Worm (Caenorhabditis elegans) whole organism, young adult: ENCODE measurements around the gene unc-49.

Experiments used
- B0336.3 ChIP-seq: fragments of 200-800 bp; sonication (Bioruptor generic); IDR thresholded peaks from 2 replicates; pipeline ENCODE4 v1.3.6; 2022; ENCODE audit warnings: missing genetic modification characterization, missing compliant biosample characterization
- F10E7.11 ChIP-seq: sonication (generic microtip); optimal IDR thresholded peaks from 2 replicates; lab custom pipeline; 2017; ENCODE audit warnings: mild to moderate bottlenecking, missing genetic modification characterization, moderate library complexity, missing compliant biosample characterization
- F23B12.7 ChIP-seq: sonication (generic microtip); optimal IDR thresholded peaks from 2 replicates; lab custom pipeline; 2017; ENCODE audit warnings: missing genetic modification characterization, mild to moderate bottlenecking, missing compliant biosample characterization, antibody characterized with exemption, moderate library complexity; ENCODE audit not compliant: insufficient read depth
- F33H1.4 ChIP-seq: fragments of 200-800 bp; sonication (Bioruptor generic); IDR thresholded peaks from 2 replicates; pipeline ENCODE4 v1.3.6; 2022; ENCODE audit warnings: missing genetic modification reagents, missing genetic modification characterization, missing compliant biosample characterization
- F57A8.1 ChIP-seq: fragments of 200-800 bp; sonication (Bioruptor generic); optimal IDR thresholded peaks from 2 replicates; lab custom pipeline; 2018; ENCODE audit warnings: mild to moderate bottlenecking, missing genetic modification characterization, moderate library complexity, missing compliant biosample characterization
- ZK185.1 ChIP-seq: sonication (generic microtip); optimal IDR thresholded peaks from 2 replicates; lab custom pipeline; 2016; ENCODE audit warnings: mild to moderate bottlenecking, missing genetic modification characterization, missing compliant biosample characterization; ENCODE audit not compliant: poor library complexity, severe bottlenecking
- athp-1 ChIP-seq: sonication (generic microtip); optimal IDR thresholded peaks from 2 replicates; lab custom pipeline; 2017; ENCODE audit warnings: mild to moderate bottlenecking, missing genetic modification characterization, missing compliant biosample characterization
- attf-5 ChIP-seq: fragments of 200-800 bp; sonication (Bioruptor generic); optimal IDR thresholded peaks from 2 replicates; lab custom pipeline; 2018; ENCODE audit warnings: mild to moderate bottlenecking, missing genetic modification characterization, missing compliant biosample characterization
- bed-2 ChIP-seq: fragments of 200-800 bp; sonication (Bioruptor generic); IDR thresholded peaks from 2 replicates; pipeline ENCODE4 v1.3.6; 2022; ENCODE audit warnings: missing genetic modification reagents, missing genetic modification characterization, missing compliant biosample characterization
- ccch-3 ChIP-seq: fragments of 200-800 bp; sonication (Bioruptor generic); optimal IDR thresholded peaks from 2 replicates; lab custom pipeline; 2018; ENCODE audit warnings: mild to moderate bottlenecking, missing genetic modification characterization, missing compliant biosample characterization
- ceh-100 ChIP-seq: fragments of 200-800 bp; sonication (Bioruptor generic); IDR thresholded peaks from 2 replicates; pipeline ENCODE4 v1.3.6; 2022; ENCODE audit warnings: missing genetic modification reagents, missing genetic modification characterization, missing compliant biosample characterization
- ceh-79 ChIP-seq: sonication (generic microtip); optimal IDR thresholded peaks from 2 replicates; lab custom pipeline; 2017; ENCODE audit warnings: mild to moderate bottlenecking, missing genetic modification characterization, missing compliant biosample characterization
- ceh-91 ChIP-seq: fragments of 200-800 bp; sonication (Bioruptor generic); IDR thresholded peaks from 2 replicates; pipeline ENCODE4 v1.3.6; 2022; ENCODE audit warnings: missing genetic modification reagents, missing genetic modification characterization, missing compliant biosample characterization
- dpl-1 ChIP-seq: fragments of 150-350 bp; optimal IDR thresholded peaks from 2 replicates; lab custom pipeline; 2014; ENCODE audit warnings: missing biosample characterization, missing genetic modification reagents, missing genetic modification characterization
- efl-1 ChIP-seq: fragments of 150-350 bp; optimal IDR thresholded peaks from 2 replicates; lab custom pipeline; 2014; ENCODE audit warnings: missing biosample characterization, missing genetic modification reagents, missing genetic modification characterization
- gei-17 ChIP-seq: fragments of 200-800 bp; sonication (Bioruptor generic); optimal IDR thresholded peaks from 2 replicates; lab custom pipeline; 2018; ENCODE audit warnings: mild to moderate bottlenecking, missing genetic modification characterization, missing compliant biosample characterization
- hmg-1.2 ChIP-seq: fragments of 200-800 bp; sonication (Bioruptor generic); IDR thresholded peaks from 2 replicates; pipeline ENCODE4 v1.3.6; 2022; ENCODE audit warnings: missing genetic modification reagents, missing genetic modification characterization, missing compliant biosample characterization
- hrde-1 ChIP-seq: sonication (generic microtip); optimal IDR thresholded peaks from 2 replicates; lab custom pipeline; 2016; ENCODE audit warnings: missing genetic modification characterization, mild to moderate bottlenecking, missing compliant biosample characterization, moderate library complexity, missing genotype, missing genetic modification reagents, borderline replicate concordance
- lag-1 ChIP-seq: fragments of 200-800 bp; sonication (Bioruptor generic); IDR thresholded peaks from 2 replicates; pipeline ENCODE4 v1.3.6; 2022; ENCODE audit warnings: missing genetic modification reagents, missing genetic modification characterization, missing compliant biosample characterization
- let-607 ChIP-seq, 2 experiments: fragments of 200-800 bp in 1 of 2; sonication (Bioruptor generic) in 1 of 2; sonication (generic microtip) in 1 of 2; optimal IDR thresholded peaks; 2 replicates each; lab custom pipeline; 2016 to 2018; ENCODE audit warnings: mild to moderate bottlenecking in 2 of 2, missing compliant biosample characterization in 2 of 2, missing genetic modification characterization in 2 of 2, moderate library complexity in 2 of 2, missing genotype in 1 of 2
- lin-26 ChIP-seq: fragments of 200-800 bp; sonication (Bioruptor generic); IDR thresholded peaks from 2 replicates; pipeline ENCODE4 v1.3.6; 2022; ENCODE audit warnings: missing genetic modification reagents, missing genetic modification characterization, missing compliant biosample characterization
- lin-35 ChIP-seq, 3 experiments: fragments of 150-350 bp in 2 of 3; sonication (generic microtip) in 1 of 3; optimal IDR thresholded peaks; 2 replicates each; lab custom pipeline; 2014 to 2018; ENCODE audit warnings: missing biosample characterization in 3 of 3, missing genetic modification characterization in 3 of 3, missing genetic modification reagents in 3 of 3
- lin-54 ChIP-seq: fragments of 200-800 bp; sonication (Bioruptor generic); optimal IDR thresholded peaks from 2 replicates; lab custom pipeline; 2018; ENCODE audit warnings: mild to moderate bottlenecking, missing genetic modification characterization, missing compliant biosample characterization
- lsl-1 ChIP-seq: fragments of 200-800 bp; sonication (Bioruptor generic); optimal IDR thresholded peaks from 2 replicates; lab custom pipeline; 2018; ENCODE audit warnings: mild to moderate bottlenecking, missing genetic modification characterization, moderate library complexity, missing compliant biosample characterization
- lsy-27 ChIP-seq: sonication (generic microtip); optimal IDR thresholded peaks from 2 replicates; lab custom pipeline; 2017; ENCODE audit warnings: missing genetic modification characterization, mild to moderate bottlenecking, missing compliant biosample characterization, antibody characterized with exemption, missing genotype, borderline replicate concordance; ENCODE audit not compliant: insufficient read depth
- madf-3 ChIP-seq: fragments of 200-800 bp; sonication (Bioruptor generic); IDR thresholded peaks from 2 replicates; pipeline ENCODE4 v1.3.6; 2022; ENCODE audit warnings: missing genetic modification reagents, missing genetic modification characterization, missing compliant biosample characterization
- madf-6 ChIP-seq: fragments of 200-800 bp; sonication (Bioruptor generic); IDR thresholded peaks from 2 replicates; pipeline ENCODE4 v1.3.6; 2022; ENCODE audit warnings: missing genetic modification reagents, missing genetic modification characterization, missing compliant biosample characterization
- madf-8 ChIP-seq: fragments of 200-800 bp; sonication (Bioruptor generic); conservative IDR thresholded peaks from 2 replicates; pipeline ENCODE4 v1.3.6; 2022; ENCODE audit warnings: missing genetic modification reagents, missing genetic modification characterization, missing compliant biosample characterization
- mcd-1 ChIP-seq: fragments of 200-800 bp; sonication (Bioruptor generic); IDR thresholded peaks from 2 replicates; pipeline ENCODE4 v1.3.6; 2022; ENCODE audit warnings: missing genetic modification reagents, missing genetic modification characterization, missing compliant biosample characterization
- pbrm-1 ChIP-seq: fragments of 200-800 bp; sonication (Bioruptor generic); IDR thresholded peaks from 2 replicates; pipeline ENCODE4 v1.3.6; 2022; ENCODE audit warnings: missing genetic modification reagents, missing genetic modification characterization, missing compliant biosample characterization
- pha-4 ChIP-seq: fragments of 150-350 bp; sonication (generic microtip); optimal IDR thresholded peaks from 2 replicates; lab custom pipeline; 2014; ENCODE audit warnings: missing biosample characterization, missing genetic modification reagents, missing genetic modification characterization
- rcor-1 ChIP-seq: fragments of 200-800 bp; sonication (Bioruptor generic); IDR thresholded peaks from 2 replicates; pipeline ENCODE4 v1.3.6; 2022; ENCODE audit warnings: missing genetic modification reagents, missing genetic modification characterization, missing compliant biosample characterization
- repo-1 ChIP-seq: sonication (generic microtip); optimal IDR thresholded peaks from 2 replicates; lab custom pipeline; 2017; ENCODE audit warnings: mild to moderate bottlenecking, missing genetic modification characterization, missing compliant biosample characterization
- sdz-38 ChIP-seq: sonication (generic microtip); optimal IDR thresholded peaks from 2 replicates; lab custom pipeline; 2016; ENCODE audit warnings: missing genotype, missing genetic modification characterization, missing compliant biosample characterization
- snpc-1.1 ChIP-seq: sonication (generic microtip); optimal IDR thresholded peaks from 2 replicates; lab custom pipeline; 2017; ENCODE audit warnings: missing genetic modification characterization, mild to moderate bottlenecking, missing compliant biosample characterization, antibody characterized with exemption, moderate library complexity, missing genotype, missing genetic modification reagents; ENCODE audit not compliant: insufficient read depth
- snpc-1.3 ChIP-seq: sonication (generic microtip); optimal IDR thresholded peaks from 2 replicates; lab custom pipeline; 2017; ENCODE audit warnings: missing genetic modification characterization, mild to moderate bottlenecking, missing compliant biosample characterization, antibody characterized with exemption, moderate library complexity, missing genotype, missing genetic modification reagents; ENCODE audit not compliant: insufficient read depth
- snpc-3.4 ChIP-seq: sonication (generic microtip); optimal IDR thresholded peaks from 2 replicates; lab custom pipeline; 2017; ENCODE audit warnings: missing genetic modification characterization, mild to moderate bottlenecking, missing compliant biosample characterization, antibody characterized with exemption, moderate library complexity, missing genotype, missing genetic modification reagents
- snpc-4 ChIP-seq, 5 experiments: fragments of 150-350 bp in 1 of 5; sonication (generic microtip) in 4 of 5; optimal IDR thresholded peaks; 2 replicates each; lab custom pipeline; 2014 to 2018; ENCODE audit warnings: missing genetic modification characterization in 5 of 5, missing biosample characterization in 3 of 5, antibody characterized with exemption in 2 of 5, mild to moderate bottlenecking in 2 of 5, missing compliant biosample characterization in 2 of 5, missing genotype in 2 of 5, moderate library complexity in 2 of 5, missing genetic modification reagents in 1 of 5
- tbp1 ChIP-seq: fragments of 200-800 bp; sonication (Bioruptor generic); optimal IDR thresholded peaks from 2 replicates; lab custom pipeline; 2018; ENCODE audit warnings: mild to moderate bottlenecking, missing genetic modification characterization, missing compliant biosample characterization
- ztf-18 ChIP-seq: sonication (generic microtip); optimal IDR thresholded peaks from 2 replicates; lab custom pipeline; 2016; ENCODE audit warnings: missing genotype, mild to moderate bottlenecking, missing genetic modification characterization, missing compliant biosample characterization
- ztf-22 ChIP-seq: fragments of 200-800 bp; sonication (Bioruptor generic); optimal IDR thresholded peaks from 2 replicates; lab custom pipeline; 2018; ENCODE audit warnings: mild to moderate bottlenecking, missing genetic modification characterization, moderate library complexity, missing compliant biosample characterization
- ztf-6 ChIP-seq: fragments of 200-800 bp; sonication (Bioruptor generic); IDR thresholded peaks from 2 replicates; pipeline ENCODE4 v1.3.6; 2022; ENCODE audit warnings: missing genetic modification reagents, missing genetic modification characterization, missing compliant biosample characterization

The unc-49 gene

DNA sequence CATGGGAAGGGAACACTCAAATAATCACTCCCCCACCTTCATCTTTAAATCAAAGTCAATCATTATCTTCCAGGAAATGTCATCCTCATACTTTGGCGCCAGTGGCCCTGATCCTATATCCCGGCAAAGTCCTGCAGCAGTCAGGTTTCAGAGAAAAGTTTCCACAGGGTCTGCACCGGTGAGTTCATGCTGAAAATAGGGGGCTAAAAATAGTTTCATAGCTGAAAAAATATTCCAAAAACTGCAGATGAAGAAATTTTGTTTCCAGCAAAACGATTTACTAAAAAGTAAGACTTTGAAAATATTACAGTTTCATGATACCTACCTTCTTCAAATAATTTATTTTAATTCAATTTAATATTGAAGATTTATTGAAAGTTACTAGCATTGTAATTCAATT, 32.5 kb upstream of the unc-49 start, which contains the start of gene ptr-25 (continued):
- TF ChIP-seq ztf-6 (GFP tag; lab: Robert Waterston, UW), result no peak
- TF ChIP-seq efl-1, result no peak
- TF ChIP-seq lsl-1 (GFP tag; lab: Kevin White, UChicago), result no peak

DNA sequence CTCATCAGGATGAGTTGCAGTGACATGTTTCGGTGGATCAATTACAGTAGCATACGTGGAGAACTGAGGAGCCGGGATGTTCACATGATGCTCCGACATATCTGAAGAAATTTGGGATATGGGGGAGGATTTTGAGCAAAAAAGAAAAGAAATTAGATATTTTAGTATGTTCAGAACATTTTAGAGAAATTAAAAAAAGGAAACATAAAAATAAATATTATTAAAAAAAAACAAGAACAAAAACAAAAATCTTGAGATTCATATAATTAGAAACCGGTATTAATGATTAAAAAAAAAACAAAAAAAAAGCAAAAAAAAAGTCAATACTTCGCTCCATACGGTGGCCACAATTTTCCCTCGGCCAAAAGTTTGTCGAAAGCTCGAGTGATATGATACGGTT, 16.8 kb upstream of the unc-49 start, which contains the start of gene rab-33:
TSS of gene rab-33 (minus strand) at position 101 of the 400 bp plus-strand sequence.
- no peak for TF ChIP-seq lin-26 (GFP tag; lab: Robert Waterston, UW)
- TF ChIP-seq, all 124 proteins: peak for 0

DNA sequence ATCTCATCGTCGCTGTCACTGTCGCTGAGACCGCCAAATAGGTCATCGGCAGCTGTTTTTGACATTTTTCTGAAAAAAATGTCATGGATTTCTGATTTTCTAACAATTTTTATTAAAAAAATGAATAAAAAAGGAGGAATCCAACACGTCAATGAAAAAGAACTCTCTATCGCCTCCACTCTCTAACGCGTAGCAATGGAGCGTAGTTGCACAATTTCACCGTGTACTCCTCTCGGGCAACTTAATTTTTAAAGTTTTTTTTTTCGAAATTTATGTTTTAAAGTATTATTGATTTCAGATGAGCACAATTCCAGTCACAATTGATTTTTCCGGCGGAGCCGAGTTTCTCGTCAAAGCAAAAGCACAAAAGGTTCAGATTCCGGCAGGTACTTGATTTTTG, 15.4 kb upstream of the unc-49 start, which contains the start of the genes taf-11.3 and urm-1:
TSS of gene taf-11.3 (minus strand) at position 69 of the 400 bp plus-strand sequence.
TSS of gene urm-1 (plus strand) at position 299 of the 400 bp plus-strand sequence.
- TF ChIP-seq ztf-18 (peak; percentile 74), mcd-1 (GFP tag; lab: Robert Waterston, UW) (peak; percentile 92), ceh-100 (GFP tag; lab: Robert Waterston, UW) (peak; percentile 31; the same call in 1 of the 2 replicates), snpc-4 (GFP tag; optimal IDR thresholded peaks at IDR 0.05; lab: Kevin White, UChicago) (no peak), snpc-4 (tag; optimal IDR thresholded peaks at IDR 0.05; lab: Kevin White, UChicago) (peak in 2 of 4 experiments; percentile 11 to 69), snpc-1.1 (tag; lab: Kevin White, UChicago) (peak; percentile 49), dpl-1 (GFP tag; lab: Kevin White, UChicago) (peak; percentile 60), madf-3 (no peak), gei-17 (no peak), F23B12.7 (peak; percentile 16), F33H1.4 (GFP tag; lab: Robert Waterston, UW) (peak; percentile 55; the same call in 1 of the 2 replicates), athp-1 (no peak), hmg-1.2 (peak; percentile 93), lin-35 (GFP tag; optimal IDR thresholded peaks at IDR 0.05; lab: Kevin White, UChicago) (peak in 1 of 3 experiments; percentile 51), rcor-1 (GFP tag; lab: Robert Waterston, UW) (peak; percentile 58), lsy-27 (no peak), efl-1 (peak; percentile 50), pbrm-1 (GFP tag; lab: Robert Waterston, UW) (no peak), lsl-1 (GFP tag; lab: Kevin White, UChicago) (peak; percentile 27), F57A8.1 (GFP tag; lab: Kevin White, UChicago) (no peak), lin-54 (GFP tag; lab: Kevin White, UChicago) (peak; percentile 49), attf-5 (GFP tag; lab: Kevin White, UChicago) (peak; percentile 55), madf-6 (GFP tag; lab: Robert Waterston, UW) (peak; percentile 67; the same call in 1 of the 2 replicates), F10E7.11 (no peak), ccch-3 (GFP tag; lab: Kevin White, UChicago) (no peak), ceh-79 (tag; lab: Kevin White, UChicago) (no peak), repo-1 (tag; lab: Kevin White, UChicago) (no peak), madf-8 (GFP tag; lab: Robert Waterston, UW) (peak; percentile 24; the same call in 1 of the 2 replicates), pha-4 (tag; lab: Kevin White, UChicago) (peak; percentile 15), tbp1 (GFP tag; lab: Kevin White, UChicago) (peak; percentile 35), ceh-91 (GFP tag; lab: Robert Waterston, UW) (no peak), ZK185.1 (tag; lab: Kevin White, UChicago) (peak; percentile 30), hrde-1 (tag; lab: Kevin White, UChicago) (no peak), B0336.3 (GFP tag; lab: Robert Waterston, UW) (no peak), bed-2 (GFP tag; lab: Robert Waterston, UW) (no peak), lag-1 (no peak), sdz-38 (no peak), ztf-22 (GFP tag; lab: Kevin White, UChicago) (no peak), let-607 (tag; optimal IDR thresholded peaks at IDR 0.05; lab: Kevin White, UChicago) (peak in 1 of 2 experiments; percentile 62), snpc-1.3 (tag; lab: Kevin White, UChicago) (peak; percentile 15), snpc-3.4 (peak; percentile 21)
